Fruit fly (Drosophila melanogaster): ENCODE results near the gene CG33932.

- TF ChIP-seq CG8478 (optimal IDR thresholded peaks at IDR 0.05) (no peak), CTCF (optimal IDR thresholded peaks at IDR 0.05) (no peak)
Measured at dm6 chrX:19786823-19787222, 42.6 kb downstream of the CG33932 start.

Measured in S2 (cell line).